Worm (Caenorhabditis elegans): Measurements from ENCODE around the gene C15C7.4.

DNA sequence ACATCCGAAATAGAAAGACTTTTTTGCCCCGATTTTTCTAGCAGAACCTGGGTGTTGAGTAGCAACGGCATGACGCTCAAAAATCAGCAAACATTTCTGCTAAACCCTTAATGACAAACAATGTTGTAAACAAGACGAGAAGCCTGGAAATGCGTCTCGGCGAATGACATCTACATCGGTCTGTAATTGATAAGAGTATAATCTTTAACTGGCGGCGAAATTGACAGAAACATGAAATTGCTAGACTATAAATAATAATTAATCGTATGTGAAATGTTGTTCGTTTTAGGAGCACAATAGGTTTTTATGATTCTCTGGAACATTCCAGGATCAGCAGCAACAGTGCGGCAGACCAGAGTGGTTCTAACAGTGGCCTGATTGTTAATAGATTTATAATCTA is 3.7 kb upstream of the C15C7.4 start:
- TF ChIP-seq him-1 (tag; optimal IDR thresholded peaks at IDR 0.05), result no peak
- no peak for TF ChIP-seq W03F9.2 (tag; optimal IDR thresholded peaks at IDR 0.05)
- TF ChIP-seq dao-5 (tag; optimal IDR thresholded peaks at IDR 0.05), result no peak

Measured in whole organism, L4/young adult.